Fruit fly (Drosophila melanogaster): ENCODE data around the gene snf.

- no peak for TF ChIP-seq insv (GFP tag; optimal IDR thresholded peaks at IDR 0.05)
- TF ChIP-seq Optix (GFP tag; IDR thresholded peaks at IDR 0.05) = no peak
- TF ChIP-seq H15 (GFP tag; IDR thresholded peaks at IDR 0.05) = no peak
- TF ChIP-seq Ssrp (tag; optimal IDR thresholded peaks at IDR 0.05) = no peak
- TF ChIP-seq CG8478 (optimal IDR thresholded peaks at IDR 0.05) = no peak
- TF ChIP-seq Vsx1 (GFP tag; optimal IDR thresholded peaks at IDR 0.05) = no peak
These were observed 8.1 kb downstream of the snf start, which contains the start of the genes CG15930 and Sas10 for dm6 chrX:5317170-5317569.

Measured in whole organism, embryonic.